Worm (Caenorhabditis elegans): Measurements from ENCODE around the gene oac-52.
"Not testable (repeated sequence)": the region's sequence is repeated elsewhere in the genome, so short reads cannot be mapped to it uniquely, and the experiment has no call there.

The oac-52 gene

DNA sequence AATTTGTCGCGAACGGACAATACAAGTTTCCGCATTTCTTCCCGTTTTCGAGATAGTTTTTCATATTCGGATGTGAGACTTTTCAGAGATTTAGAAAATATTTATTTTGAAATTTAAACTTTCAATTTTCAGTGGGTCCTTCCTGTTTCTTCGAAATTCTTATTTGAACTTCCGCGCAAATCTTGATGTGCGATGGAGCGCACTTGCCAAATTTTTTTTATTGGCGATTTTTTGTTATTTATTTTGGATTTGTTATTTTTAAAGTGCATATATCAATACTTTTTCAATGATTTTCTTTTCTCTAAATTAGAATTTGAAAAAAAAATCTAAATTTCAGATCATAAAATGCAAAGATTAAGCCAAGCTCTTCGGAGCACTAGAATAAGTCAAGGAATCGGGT is 10.9 kb upstream of the oac-52 start, which contains the start of gene sars-2:
Gene sars-2 (plus strand): TSS at position 341 of the 400 bp plus-strand sequence.
- TF ChIP-seq med-1 (GFP tag; optimal IDR thresholded peaks at IDR 0.05; ENCODE audit: insufficient read depth) (no peak), klf-2 (GFP tag; conservative IDR thresholded peaks at IDR 0.05) (no peak), cog-1 (tag; optimal IDR thresholded peaks at IDR 0.05) (no peak), flt-1 (GFP tag; IDR thresholded peaks at IDR 0.05) (no peak), tab-1 (GFP tag; IDR thresholded peaks at IDR 0.05) (no peak), T22C8.4 (GFP tag; IDR thresholded peaks at IDR 0.05) (no peak), ztf-29 (GFP tag; IDR thresholded peaks at IDR 0.05) (no peak), ref-1 (GFP tag; conservative IDR thresholded peaks at IDR 0.05) (no peak), ztf-23 (GFP tag; IDR thresholded peaks at IDR 0.05) (no peak)

DNA sequence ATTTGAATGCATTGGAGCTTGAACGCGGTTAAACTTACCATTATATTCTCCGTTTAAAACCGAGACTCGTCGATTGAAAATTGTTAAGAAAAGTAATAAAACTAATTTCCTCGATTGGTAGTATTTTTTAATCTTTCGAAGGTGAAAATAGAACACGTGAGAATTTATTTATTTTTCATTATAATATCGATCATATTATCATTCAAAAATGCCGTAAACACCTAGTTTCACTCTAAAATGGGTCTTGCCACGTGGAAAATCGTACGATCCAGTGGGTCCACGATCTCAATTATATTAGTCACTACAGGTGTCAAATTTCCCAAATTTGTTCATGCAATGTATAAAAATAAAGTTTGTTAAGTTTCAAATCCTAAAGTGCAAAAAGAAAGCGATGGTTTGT is 10.5 kb upstream of the oac-52 start, which contains the start of gene W03B1.9:
Gene W03B1.9 (minus strand): TSS at position 101 of the 400 bp plus-strand sequence.
- TF ChIP-seq ztf-23 (GFP tag; IDR thresholded peaks at IDR 0.05): no peak

DNA sequence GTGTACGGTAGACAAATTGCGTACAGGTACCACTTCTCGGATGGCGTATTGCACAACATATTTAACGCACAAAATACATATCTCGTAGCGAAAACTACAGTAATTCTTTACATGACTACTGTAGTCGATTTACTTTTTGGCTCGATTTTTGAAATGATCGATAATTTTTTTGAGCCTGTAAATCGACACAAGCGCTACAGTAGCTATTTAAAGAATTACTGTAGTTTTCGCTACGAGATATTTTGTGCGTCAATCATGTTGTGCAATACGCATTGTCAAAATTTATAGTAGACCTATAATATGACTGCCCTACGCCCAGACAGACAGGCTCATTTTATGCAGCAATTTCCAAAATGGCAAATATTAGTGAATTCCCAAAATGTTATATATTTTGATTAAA is 1.7 kb upstream of the oac-52 start, which contains the start of gene W03B1.5:
Gene W03B1.5 (plus strand): TSS at position 301 of the 400 bp plus-strand sequence.
- TF ChIP-seq T22C8.4 (GFP tag; IDR thresholded peaks at IDR 0.05); med-1 (GFP tag; optimal IDR thresholded peaks at IDR 0.05; ENCODE audit: insufficient read depth); ztf-23 (GFP tag; IDR thresholded peaks at IDR 0.05): not testable (repeated sequence)

- TF ChIP-seq ztf-29 (GFP tag; IDR thresholded peaks at IDR 0.05) (no peak), ref-1 (GFP tag; conservative IDR thresholded peaks at IDR 0.05) (no peak), cog-1 (tag; optimal IDR thresholded peaks at IDR 0.05) (no peak)
These were observed 1.2 kb upstream of the oac-52 start for ce11 chrIV:4347578-4348003.

ce11 chrIV:4344828-4345227 is 1.6 kb downstream of the oac-52 start:
- TF ChIP-seq flt-1 (GFP tag; IDR thresholded peaks at IDR 0.05) (no peak), cog-1 (tag; optimal IDR thresholded peaks at IDR 0.05) (no peak), ztf-29 (GFP tag; IDR thresholded peaks at IDR 0.05) (no peak), klf-2 (GFP tag; conservative IDR thresholded peaks at IDR 0.05) (no peak), T22C8.4 (GFP tag; IDR thresholded peaks at IDR 0.05) (no peak), med-1 (GFP tag; optimal IDR thresholded peaks at IDR 0.05; ENCODE audit: insufficient read depth) (no peak), ref-1 (GFP tag; conservative IDR thresholded peaks at IDR 0.05) (no peak), ztf-23 (GFP tag; IDR thresholded peaks at IDR 0.05) (no peak), tab-1 (GFP tag; IDR thresholded peaks at IDR 0.05) (no peak)

DNA sequence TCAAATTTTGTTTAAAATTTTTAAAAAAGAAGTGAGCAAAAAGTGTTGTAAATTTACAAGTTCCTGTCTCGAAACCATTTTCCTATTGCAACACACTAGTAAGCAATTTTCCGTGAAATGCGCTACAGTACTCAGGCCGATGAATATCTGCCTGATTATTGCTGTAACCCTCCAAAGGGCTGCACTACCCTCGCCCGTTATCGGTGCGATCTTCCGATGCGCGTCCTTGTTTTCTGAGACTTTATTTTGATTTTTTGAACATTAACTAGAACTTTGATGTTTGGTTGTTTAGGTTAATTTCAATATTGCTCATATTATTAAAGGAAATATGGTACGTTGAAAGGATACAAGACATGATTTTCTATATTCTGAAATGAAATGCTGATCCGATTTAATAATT is 8.2 kb downstream of the oac-52 start:
- no peak for TF ChIP-seq ref-1 (GFP tag; conservative IDR thresholded peaks at IDR 0.05)
- TF ChIP-seq ztf-29 (GFP tag; IDR thresholded peaks at IDR 0.05): no peak
- TF ChIP-seq flt-1 (GFP tag; IDR thresholded peaks at IDR 0.05): no peak
- TF ChIP-seq tab-1 (GFP tag; IDR thresholded peaks at IDR 0.05): no peak
- no peak for TF ChIP-seq T22C8.4 (GFP tag; IDR thresholded peaks at IDR 0.05)
- no peak for TF ChIP-seq klf-2 (GFP tag; conservative IDR thresholded peaks at IDR 0.05)
- no peak for TF ChIP-seq ztf-23 (GFP tag; IDR thresholded peaks at IDR 0.05)
- no peak for TF ChIP-seq cog-1 (tag; optimal IDR thresholded peaks at IDR 0.05)

DNA sequence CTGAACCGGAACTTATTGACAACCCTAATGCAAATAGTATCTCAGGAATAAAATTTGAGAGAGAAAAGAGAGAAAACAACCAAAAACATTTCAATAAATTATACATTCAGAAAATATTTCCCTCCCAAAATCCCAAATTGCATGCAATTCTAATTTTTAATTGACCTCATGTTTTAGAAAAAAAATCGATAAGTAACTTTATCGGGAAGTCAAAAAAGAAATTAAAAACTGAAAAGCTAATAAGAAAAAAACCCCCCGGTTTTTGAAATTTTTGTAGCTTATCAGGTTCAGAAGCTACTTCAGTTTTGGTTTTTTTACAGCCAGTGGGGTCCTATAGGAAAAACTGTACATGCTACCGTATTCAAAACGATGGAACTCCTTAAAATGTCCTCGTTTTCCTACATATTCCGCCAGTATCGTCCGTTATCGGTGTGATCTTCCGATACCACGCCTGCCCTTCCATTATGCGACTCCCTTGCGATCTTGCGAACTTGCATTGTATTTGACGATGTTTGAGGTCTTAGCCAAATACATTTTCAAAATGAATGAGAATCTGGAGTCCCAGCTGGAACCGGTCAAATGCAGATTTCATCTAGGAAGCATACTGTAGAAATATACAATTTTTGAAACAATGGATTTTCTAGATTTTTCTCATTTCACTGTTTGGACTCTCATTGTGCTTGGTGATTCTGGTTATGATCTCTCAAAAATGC is 10.1 kb downstream of the oac-52 start, which contains the start of the genes W03B1.3 and oac-51:
Gene W03B1.3 (minus strand): TSS at position 101 of the 713 bp plus-strand sequence.
Gene oac-51 (plus strand): TSS at position 663 of the 713 bp plus-strand sequence.
- no peak for TF ChIP-seq ref-1 (GFP tag; conservative IDR thresholded peaks at IDR 0.05)
- no peak for TF ChIP-seq med-1 (GFP tag; optimal IDR thresholded peaks at IDR 0.05; ENCODE audit: insufficient read depth)
- TF ChIP-seq klf-2 (GFP tag; conservative IDR thresholded peaks at IDR 0.05): no peak
- no peak for TF ChIP-seq ztf-29 (GFP tag; IDR thresholded peaks at IDR 0.05)
- TF ChIP-seq tab-1 (GFP tag; IDR thresholded peaks at IDR 0.05): no peak
- TF ChIP-seq cog-1 (tag; optimal IDR thresholded peaks at IDR 0.05): no peak
- TF ChIP-seq ztf-23 (GFP tag; IDR thresholded peaks at IDR 0.05): no peak
- TF ChIP-seq T22C8.4 (GFP tag; IDR thresholded peaks at IDR 0.05): no peak
- no peak for TF ChIP-seq flt-1 (GFP tag; IDR thresholded peaks at IDR 0.05)

DNA sequence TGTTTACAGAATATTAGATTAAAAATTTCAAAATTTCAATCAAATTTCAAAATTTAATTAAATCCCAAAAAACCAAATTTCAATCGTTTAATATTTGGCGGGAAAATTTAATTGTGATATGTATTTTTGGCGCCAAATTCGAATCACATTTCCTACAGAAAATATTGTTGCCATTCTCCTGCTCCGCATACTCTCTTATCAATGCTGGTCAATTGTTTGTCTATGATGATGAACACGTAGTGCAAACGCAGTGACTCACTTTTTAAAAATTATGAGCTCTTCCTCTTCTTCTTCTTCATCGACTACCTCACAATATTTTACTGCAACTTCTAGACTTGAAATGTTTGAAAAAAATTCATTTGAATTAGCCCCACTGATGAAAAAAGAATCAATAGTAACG is 20.0 kb downstream of the oac-52 start, which contains the start of gene trpl-2:
Gene trpl-2 (plus strand): TSS at position 210 of the 400 bp plus-strand sequence.
- no peak for TF ChIP-seq med-1 (GFP tag; optimal IDR thresholded peaks at IDR 0.05; ENCODE audit: insufficient read depth)
- no peak for TF ChIP-seq tab-1 (GFP tag; IDR thresholded peaks at IDR 0.05)
- no peak for TF ChIP-seq ztf-23 (GFP tag; IDR thresholded peaks at IDR 0.05)
- no peak for TF ChIP-seq flt-1 (GFP tag; IDR thresholded peaks at IDR 0.05)
- no peak for TF ChIP-seq ref-1 (GFP tag; conservative IDR thresholded peaks at IDR 0.05)
- no peak for TF ChIP-seq T22C8.4 (GFP tag; IDR thresholded peaks at IDR 0.05)
- no peak for TF ChIP-seq klf-2 (GFP tag; conservative IDR thresholded peaks at IDR 0.05)
- no peak for TF ChIP-seq ztf-29 (GFP tag; IDR thresholded peaks at IDR 0.05)
- TF ChIP-seq cog-1 (tag; optimal IDR thresholded peaks at IDR 0.05): no peak

ce11 chrIV:4319473-4319872 is 26.9 kb downstream of the oac-52 start:
- TF ChIP-seq ztf-23 (GFP tag; IDR thresholded peaks at IDR 0.05): no peak
- TF ChIP-seq T22C8.4 (GFP tag; IDR thresholded peaks at IDR 0.05): peak; percentile 93
- no peak for TF ChIP-seq med-1 (GFP tag; optimal IDR thresholded peaks at IDR 0.05; ENCODE audit: insufficient read depth)
- no peak for TF ChIP-seq tab-1 (GFP tag; IDR thresholded peaks at IDR 0.05)

- TF ChIP-seq tab-1 (GFP tag; IDR thresholded peaks at IDR 0.05) (no peak), med-1 (GFP tag; optimal IDR thresholded peaks at IDR 0.05; ENCODE audit: insufficient read depth) (no peak), ref-1 (GFP tag; conservative IDR thresholded peaks at IDR 0.05) (no peak), ztf-29 (GFP tag; IDR thresholded peaks at IDR 0.05) (no peak), klf-2 (GFP tag; conservative IDR thresholded peaks at IDR 0.05) (no peak), cog-1 (tag; optimal IDR thresholded peaks at IDR 0.05) (no peak), T22C8.4 (GFP tag; IDR thresholded peaks at IDR 0.05) (no peak; the same call in 1 of the 2 replicates), flt-1 (GFP tag; IDR thresholded peaks at IDR 0.05) (no peak), ztf-23 (GFP tag; IDR thresholded peaks at IDR 0.05) (no peak)
These were observed 28.4 kb downstream of the oac-52 start for ce11 chrIV:4318056-4318455.
